Worm (Caenorhabditis elegans): Measurements from ENCODE around the gene twk-14.

The twk-14 gene

DNA sequence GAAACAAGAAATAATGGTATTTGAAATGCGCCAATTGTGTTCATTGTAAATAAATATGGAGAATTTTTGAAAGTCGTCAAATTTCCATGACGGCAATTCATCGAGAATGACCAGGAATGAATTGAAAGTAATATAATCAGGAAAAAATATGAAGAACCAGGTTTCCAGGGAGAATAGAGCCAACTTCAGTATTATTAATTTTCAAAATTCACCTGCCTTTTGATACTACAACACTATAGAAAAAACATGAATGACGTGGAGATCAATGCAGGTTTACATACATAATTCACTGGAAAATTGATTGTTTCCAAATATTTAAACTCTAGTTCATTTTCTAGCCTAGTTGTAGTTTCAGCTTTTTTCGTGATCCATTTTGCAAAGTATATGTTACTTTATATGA lies 38.2 kb upstream of the twk-14 start, which contains the start of gene srh-25:
Gene srh-25 (minus strand): TSS at position 101 of the 400 bp plus-strand sequence.
- TF ChIP-seq rec-8 (tag; optimal IDR thresholded peaks at IDR 0.05) (no peak), ets-4 (GFP tag; optimal IDR thresholded peaks at IDR 0.05) (no peak), mxl-1 (tag; optimal IDR thresholded peaks at IDR 0.05) (no peak), lin-40 (tag; optimal IDR thresholded peaks at IDR 0.05) (no peak), mel-28 (tag; optimal IDR thresholded peaks at IDR 0.05; ENCODE audit: borderline replicate concordance) (no peak), ceh-79 (tag; optimal IDR thresholded peaks at IDR 0.05) (no peak), T07F8.4 (tag; optimal IDR thresholded peaks at IDR 0.05) (no peak), F37B4.10 (GFP tag; IDR thresholded peaks at IDR 0.05) (no peak), K11D2.4 (GFP tag; IDR thresholded peaks at IDR 0.05) (no peak), lir-1 (GFP tag; conservative IDR thresholded peaks at IDR 0.05) (no peak), F22D6.2 (tag; optimal IDR thresholded peaks at IDR 0.05) (no peak), madf-3 (GFP tag; IDR thresholded peaks at IDR 0.05) (no peak), die-1 (tag; optimal IDR thresholded peaks at IDR 0.05) (no peak), F55B11.4 (tag; optimal IDR thresholded peaks at IDR 0.05; ENCODE audit: borderline replicate concordance, insufficient read depth) (no peak), rpc-1 (optimal IDR thresholded peaks at IDR 0.05) (no peak), rpc-1 (tag; optimal IDR thresholded peaks at IDR 0.05) (no peak), athp-1 (tag; optimal IDR thresholded peaks at IDR 0.05) (no peak), lin-35 (GFP tag; optimal IDR thresholded peaks at IDR 0.05) (no peak), mcd-1 (GFP tag; IDR thresholded peaks at IDR 0.05) (no peak)

DNA sequence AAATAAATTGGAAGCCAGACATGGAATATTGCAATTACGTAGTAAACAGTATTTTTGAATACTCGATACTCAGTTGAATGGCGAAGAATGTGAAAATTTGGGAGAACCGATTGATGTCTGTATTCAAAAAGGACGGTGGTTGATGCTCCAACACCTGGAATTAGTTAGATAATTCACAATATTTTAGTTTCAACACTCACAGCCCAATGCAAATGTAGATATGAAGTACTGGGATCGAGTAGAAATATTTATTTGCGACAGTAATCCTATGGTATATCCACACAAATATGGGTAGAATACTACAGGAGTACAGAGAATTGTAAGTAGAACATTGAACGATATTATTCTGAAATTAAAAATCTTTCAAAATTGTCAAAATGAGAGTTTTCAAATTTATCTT lies 37.6 kb upstream of the twk-14 start:
- TF ChIP-seq snpc-4 (GFP tag; optimal IDR thresholded peaks at IDR 0.05) (no peak), snpc-4 (tag; optimal IDR thresholded peaks at IDR 0.05) (no peak), nfya-2 (GFP tag; IDR thresholded peaks at IDR 0.05) (no peak), ceh-27 (GFP tag; optimal IDR thresholded peaks at IDR 0.05) (no peak), cebp-1 (GFP tag; IDR thresholded peaks at IDR 0.05) (no peak), cebp-1 (tag; optimal IDR thresholded peaks at IDR 0.05) (no peak), bed-1 (GFP tag; IDR thresholded peaks at IDR 0.05) (no peak), nhr-27 (tag; optimal IDR thresholded peaks at IDR 0.05) (no peak), nhr-120 (GFP tag; IDR thresholded peaks at IDR 0.05) (no peak), lin-54 (GFP tag; optimal IDR thresholded peaks at IDR 0.05) (no peak), lsl-1 (GFP tag; optimal IDR thresholded peaks at IDR 0.05) (no peak), snpc-3.4 (tag; optimal IDR thresholded peaks at IDR 0.05) (no peak), snpc-1.3 (tag; optimal IDR thresholded peaks at IDR 0.05; ENCODE audit: insufficient read depth) (no peak), dpl-1 (GFP tag; optimal IDR thresholded peaks at IDR 0.05) (no peak)

DNA sequence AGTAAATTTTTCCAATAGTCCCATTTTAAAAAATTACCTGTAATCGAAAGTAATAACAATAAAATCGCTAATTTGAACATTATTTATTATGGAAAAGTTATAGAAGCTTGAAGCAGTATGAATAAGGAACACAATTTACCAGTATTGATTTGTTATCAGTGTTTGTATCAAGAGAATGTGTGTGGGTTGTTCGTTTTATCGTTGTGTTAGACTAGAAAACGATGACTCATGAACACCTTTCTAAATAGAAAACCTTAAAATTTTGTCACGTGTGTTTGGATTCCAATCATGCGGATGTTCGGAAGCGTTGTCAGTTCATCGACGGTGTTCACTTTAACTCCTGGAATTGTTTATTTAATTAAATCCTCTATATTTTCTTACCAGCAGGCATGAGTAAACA lies 36.6 kb upstream of the twk-14 start, which contains the start of gene C54D10.13:
Gene C54D10.13 (minus strand): TSS at position 179 of the 400 bp plus-strand sequence.
- no peak for TF ChIP-seq mes-4 (tag; optimal IDR thresholded peaks at IDR 0.05)
- TF ChIP-seq snpc-3.4 (tag; optimal IDR thresholded peaks at IDR 0.05): no peak
- no peak for TF ChIP-seq Y79H2A.3 (GFP tag; conservative IDR thresholded peaks at IDR 0.05)
- no peak for TF ChIP-seq sdz-38 (tag; optimal IDR thresholded peaks at IDR 0.05)
- TF ChIP-seq snpc-1.3 (tag; optimal IDR thresholded peaks at IDR 0.05; ENCODE audit: insufficient read depth): no peak
- TF ChIP-seq attf-6 (GFP tag; IDR thresholded peaks at IDR 0.05): no peak
- TF ChIP-seq Y67H2A.10 (GFP tag; conservative IDR thresholded peaks at IDR 0.05): no peak

Data from whole organism, young adult.